Worm (Caenorhabditis elegans) whole organism, L1 larva: Measurements from ENCODE around the gene R10H1.1.

ENCODE experiments used
- ama-1 ChIP-seq: fragments of 150-350 bp; optimal IDR thresholded peaks from 2 replicates; lab custom pipeline; 2014
- blmp-1 ChIP-seq: fragments of 150-350 bp; optimal IDR thresholded peaks from 2 replicates; lab custom pipeline; 2014; ENCODE audit warnings: missing biosample characterization, missing genetic modification characterization
- ceh-90 ChIP-seq: sonication (generic microtip); optimal IDR thresholded peaks from 2 replicates; lab custom pipeline; 2016; ENCODE audit warnings: missing genetic modification characterization, missing compliant biosample characterization
- egl-27 ChIP-seq, 2 experiments: fragments of 150-350 bp in 1 of 2; sonication (generic microtip); optimal IDR thresholded peaks; 3 replicates each; lab custom pipeline; 2017 to 2018; ENCODE audit warnings: missing biosample characterization in 2 of 2, missing genetic modification characterization in 2 of 2, missing genetic modification reagents in 2 of 2
- fos-1 ChIP-seq: fragments of 150-350 bp; optimal IDR thresholded peaks from 2 replicates; lab custom pipeline; 2014; ENCODE audit warnings: missing biosample characterization, missing genetic modification characterization
- lin-13 ChIP-seq: fragments of 150-350 bp; optimal IDR thresholded peaks from 2 replicates; lab custom pipeline; 2014; ENCODE audit warnings: missing biosample characterization, missing genetic modification reagents, missing genetic modification characterization
- lin-15B ChIP-seq: fragments of 150-350 bp; sonication (generic microtip); optimal IDR thresholded peaks from 3 replicates; lab custom pipeline; 2014; ENCODE audit warnings: missing biosample characterization, missing genetic modification characterization
- nhr-12 ChIP-seq: sonication (generic microtip); optimal IDR thresholded peaks from 2 replicates; lab custom pipeline; 2017; ENCODE audit warnings: missing biosample characterization, missing genetic modification characterization
- nhr-237 ChIP-seq: fragments of 150-350 bp; optimal IDR thresholded peaks from 2 replicates; lab custom pipeline; 2014; ENCODE audit warnings: missing biosample characterization, missing genetic modification characterization
- nhr-77 ChIP-seq: fragments of 150-350 bp; optimal IDR thresholded peaks from 2 replicates; lab custom pipeline; 2014; ENCODE audit warnings: missing biosample characterization, missing genetic modification characterization
- pqm-1 ChIP-seq: sonication (generic microtip); optimal IDR thresholded peaks from 3 replicates; lab custom pipeline; 2017; ENCODE audit warnings: missing biosample characterization, missing genetic modification characterization
- rnt-1 ChIP-seq: sonication (generic microtip); optimal IDR thresholded peaks from 2 replicates; lab custom pipeline; 2016; ENCODE audit warnings: mild to moderate bottlenecking, missing genetic modification characterization, moderate library complexity, missing compliant biosample characterization

DNA sequence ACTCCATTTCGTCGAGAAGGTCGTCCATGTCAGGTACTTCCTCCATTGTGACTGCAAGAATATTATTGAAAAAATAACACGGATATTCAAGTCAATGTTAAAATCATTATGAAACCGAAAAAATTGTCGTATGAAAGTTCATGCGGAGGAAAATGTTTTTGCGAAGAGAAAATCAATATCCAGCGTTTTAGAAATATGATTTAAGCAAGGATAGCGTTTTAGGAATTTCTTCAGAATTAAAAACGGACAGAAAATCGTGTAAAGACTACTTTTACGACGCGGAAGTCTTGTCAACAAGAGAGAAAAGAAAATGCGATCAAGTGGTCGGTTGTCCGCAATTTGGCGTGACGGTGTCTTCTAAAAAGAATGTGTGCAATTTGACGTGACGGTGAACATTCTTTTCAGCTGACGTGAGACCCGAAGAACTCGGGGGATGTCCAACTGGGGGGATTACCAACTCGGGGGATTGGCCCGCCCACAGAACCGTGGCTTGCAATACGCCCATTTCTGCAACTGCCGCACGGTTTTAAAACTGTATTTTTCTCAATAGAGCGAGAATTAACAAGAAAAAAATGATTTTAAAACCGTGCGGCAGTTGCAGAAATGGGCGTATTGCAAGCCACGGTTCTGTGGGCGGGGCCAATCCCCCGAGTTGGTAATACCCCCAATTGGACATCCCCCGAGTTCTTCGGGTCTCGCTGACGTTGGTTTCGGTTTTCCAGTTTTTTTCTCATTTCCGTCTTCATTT lies 15.6 kb upstream of the R10H1.1 start, which contains the start of the genes aka-1 and ubc-6:
- TF ChIP-seq ceh-90 (tag; lab: Kevin White, UChicago): no peak
- TF ChIP-seq fos-1: peak; percentile 42
- peak; percentile 82 for TF ChIP-seq nhr-77
- TF ChIP-seq blmp-1 (tag; lab: Kevin White, UChicago): peak; percentile 49
- no peak for TF ChIP-seq ama-1 (lab: Kevin White, UChicago)
- no peak for TF ChIP-seq pqm-1
- TF ChIP-seq nhr-237 (tag; lab: Kevin White, UChicago): no peak
- TF ChIP-seq rnt-1 (tag; lab: Kevin White, UChicago): peak; percentile 83
- peak; percentile 61 for TF ChIP-seq lin-15B
- TF ChIP-seq egl-27 (tag; optimal IDR thresholded peaks at IDR 0.05; lab: Kevin White, UChicago): no peak
- peak; percentile 54 for TF ChIP-seq lin-13 (GFP tag; lab: Kevin White, UChicago)
- no peak for TF ChIP-seq nhr-12 (tag; lab: Kevin White, UChicago)
